Worm (Caenorhabditis elegans) whole organism, L3 larva: Measurements from ENCODE around the gene F56C9.10.
A peak's percentile ranks its signal among the peaks of the same experiment; 100 is the strongest.

Source experiments
- R02D3.7 ChIP-seq: fragments of 150-350 bp; optimal IDR thresholded peaks from 2 replicates; lab custom pipeline; 2014; ENCODE audit warnings: missing biosample characterization, missing genetic modification characterization
- ZK546.5 ChIP-seq: sonication (generic microtip); optimal IDR thresholded peaks from 2 replicates; lab custom pipeline; 2017; ENCODE audit warnings: missing biosample characterization, missing genetic modification characterization
- aly-2 ChIP-seq: fragments of 150-350 bp; optimal IDR thresholded peaks from 2 replicates; lab custom pipeline; 2014; ENCODE audit warnings: missing biosample characterization, missing genetic modification characterization
- ama-1 ChIP-seq: fragments of 150-350 bp; optimal IDR thresholded peaks from 2 replicates; lab custom pipeline; 2018
- ceh-16 ChIP-seq: sonication (generic microtip); optimal IDR thresholded peaks from 2 replicates; lab custom pipeline; 2017; ENCODE audit warnings: missing biosample characterization, missing genetic modification characterization
- ceh-82 ChIP-seq: fragments of 150-350 bp; optimal IDR thresholded peaks from 2 replicates; lab custom pipeline; 2014; ENCODE audit warnings: missing biosample characterization, missing genetic modification characterization
- ceh-9 ChIP-seq: sonication (generic microtip); optimal IDR thresholded peaks from 2 replicates; lab custom pipeline; 2018; ENCODE audit warnings: missing biosample characterization, missing genetic modification characterization
- egl-27 ChIP-seq: sonication (generic microtip); optimal IDR thresholded peaks from 4 replicates; lab custom pipeline; 2017; ENCODE audit warnings: missing biosample characterization, missing genetic modification reagents, missing genetic modification characterization
- elt-1 ChIP-seq: fragments of 150-350 bp; optimal IDR thresholded peaks from 2 replicates; lab custom pipeline; 2014; ENCODE audit warnings: missing biosample characterization, missing genetic modification characterization
- elt-2 ChIP-seq: sonication (generic microtip); optimal IDR thresholded peaks from 2 replicates; lab custom pipeline; 2016; ENCODE audit warnings: missing genetic modification reagents, mild to moderate bottlenecking, missing genetic modification characterization, missing compliant biosample characterization
- elt-3 ChIP-seq, 3 experiments: fragments of 150-350 bp in 1 of 3; sonication (generic microtip) in 2 of 3; optimal IDR thresholded peaks; 2 replicates in 2 of 3; 4 replicates in 1 of 3; lab custom pipeline; 2014 to 2017; ENCODE audit warnings: missing biosample characterization in 3 of 3, missing genetic modification characterization in 3 of 3
- fkh-10 ChIP-seq: sonication (generic microtip); optimal IDR thresholded peaks from 2 replicates; lab custom pipeline; 2017; ENCODE audit warnings: missing biosample characterization, missing genetic modification reagents, missing genetic modification characterization
- fkh-2 ChIP-seq: fragments of 150-350 bp; optimal IDR thresholded peaks from 2 replicates; lab custom pipeline; 2014; ENCODE audit warnings: missing biosample characterization, missing genetic modification reagents, missing genetic modification characterization
- jun-1 ChIP-seq: fragments of 150-350 bp; optimal IDR thresholded peaks from 2 replicates; lab custom pipeline; 2014; ENCODE audit warnings: missing biosample characterization, missing genetic modification reagents, missing genetic modification characterization
- lin-15B ChIP-seq: fragments of 150-350 bp; optimal IDR thresholded peaks from 2 replicates; lab custom pipeline; 2014; ENCODE audit warnings: missing biosample characterization, missing genetic modification characterization
- mdl-1 ChIP-seq: fragments of 150-350 bp; optimal IDR thresholded peaks from 2 replicates; lab custom pipeline; 2014; ENCODE audit warnings: missing biosample characterization, missing genetic modification characterization
- nfya-1 ChIP-seq: sonication (generic microtip); optimal IDR thresholded peaks from 2 replicates; lab custom pipeline; 2017; ENCODE audit warnings: missing genetic modification characterization, mild to moderate bottlenecking, missing compliant biosample characterization, antibody characterized with exemption, moderate library complexity; ENCODE audit not compliant: insufficient read depth
- nhr-11 ChIP-seq: fragments of 150-350 bp; optimal IDR thresholded peaks from 2 replicates; lab custom pipeline; 2014; ENCODE audit warnings: missing biosample characterization, missing genetic modification characterization
- nhr-23 ChIP-seq: fragments of 150-350 bp; optimal IDR thresholded peaks from 2 replicates; lab custom pipeline; 2014; ENCODE audit warnings: missing biosample characterization, missing genetic modification reagents, missing genetic modification characterization
- nhr-25 ChIP-seq: sonication (generic microtip); optimal IDR thresholded peaks from 2 replicates; lab custom pipeline; 2017; ENCODE audit warnings: missing biosample characterization, missing genetic modification characterization
- nhr-28 ChIP-seq: fragments of 150-350 bp; optimal IDR thresholded peaks from 2 replicates; lab custom pipeline; 2014; ENCODE audit warnings: missing biosample characterization, missing genetic modification characterization
- nhr-43 ChIP-seq: sonication (generic microtip); optimal IDR thresholded peaks from 2 replicates; lab custom pipeline; 2016; ENCODE audit warnings: mild to moderate bottlenecking, missing genetic modification characterization, missing compliant biosample characterization; ENCODE audit not compliant: poor library complexity, severe bottlenecking
- nhr-67 ChIP-seq: fragments of 150-350 bp; optimal IDR thresholded peaks from 2 replicates; lab custom pipeline; 2014; ENCODE audit warnings: missing biosample characterization, missing genetic modification characterization
- nhr-76 ChIP-seq: fragments of 150-350 bp; sonication (generic microtip); optimal IDR thresholded peaks from 5 replicates; lab custom pipeline; 2014; ENCODE audit warnings: missing biosample characterization, missing genetic modification characterization
- pha-4 ChIP-seq: fragments of 150-350 bp; optimal IDR thresholded peaks from 2 replicates; lab custom pipeline; 2014; ENCODE audit warnings: missing biosample characterization, missing genetic modification reagents, missing genetic modification characterization
- sea-2 ChIP-seq: fragments of 150-350 bp; sonication (generic microtip); optimal IDR thresholded peaks from 4 replicates; lab custom pipeline; 2014; ENCODE audit warnings: missing biosample characterization, missing genetic modification reagents, missing genetic modification characterization
- skn-1 ChIP-seq: fragments of 150-350 bp; optimal IDR thresholded peaks from 2 replicates; lab custom pipeline; 2014; ENCODE audit warnings: missing biosample characterization, missing genetic modification characterization
- tbx-2 ChIP-seq: sonication (generic microtip); optimal IDR thresholded peaks from 2 replicates; lab custom pipeline; 2016; ENCODE audit warnings: mild to moderate bottlenecking, missing genetic modification characterization, missing compliant biosample characterization
- unc-39 ChIP-seq: sonication (generic microtip); optimal IDR thresholded peaks from 4 replicates; lab custom pipeline; 2017; ENCODE audit warnings: missing biosample characterization, missing genetic modification characterization
- unc-62 ChIP-seq: fragments of 150-350 bp; sonication (generic microtip); optimal IDR thresholded peaks from 4 replicates; lab custom pipeline; 2014; ENCODE audit warnings: missing biosample characterization, missing genetic modification reagents, missing genetic modification characterization
- zag-1 ChIP-seq: fragments of 150-350 bp; optimal IDR thresholded peaks from 2 replicates; lab custom pipeline; 2014; ENCODE audit warnings: missing biosample characterization, missing genetic modification characterization

The F56C9.10 gene

ce11 chrIII:7287503-7287902 lies 47.6 kb downstream of the F56C9.10 start, which contains the start of gene ykt-6:
Gene ykt-6 (minus strand): TSS chrIII:7287603.
- TF ChIP-seq tbx-2 (tag; lab: Kevin White, UChicago) (no peak), jun-1 (tag; lab: Kevin White, UChicago) (no peak), fkh-2 (no peak), nhr-67 (tag; lab: Kevin White, UChicago) (no peak), nhr-11 (tag; lab: Kevin White, UChicago) (no peak), elt-2 (tag; lab: Kevin White, UChicago) (no peak), unc-62 (GFP tag; lab: Kevin White, UChicago) (no peak), nhr-43 (tag; lab: Kevin White, UChicago) (no peak), fkh-10 (no peak), zag-1 (tag; lab: Kevin White, UChicago) (no peak), lin-15B (tag; lab: Kevin White, UChicago) (no peak), pha-4 (no peak), aly-2 (tag; lab: Kevin White, UChicago) (no peak), ZK546.5 (tag; lab: Kevin White, UChicago) (no peak), nhr-23 (no peak), R02D3.7 (tag; lab: Kevin White, UChicago) (no peak), sea-2 (GFP tag; lab: Kevin White, UChicago) (no peak), ceh-16 (tag; lab: Kevin White, UChicago) (no peak), ceh-82 (tag; lab: Kevin White, UChicago) (no peak), egl-27 (tag; lab: Kevin White, UChicago) (no peak)

- TF ChIP-seq mdl-1 (tag; lab: Kevin White, UChicago) (no peak), fkh-2 (no peak), ama-1 (lab: Kevin White, UChicago) (no peak), nfya-1 (tag; lab: Kevin White, UChicago) (no peak), zag-1 (tag; lab: Kevin White, UChicago) (no peak), ceh-16 (tag; lab: Kevin White, UChicago) (no peak), unc-62 (GFP tag; lab: Kevin White, UChicago) (no peak), elt-1 (tag; lab: Kevin White, UChicago) (no peak), ceh-82 (tag; lab: Kevin White, UChicago) (no peak)
These were observed 49.3 kb downstream of the F56C9.10 start, which contains the start of gene pho-5 for ce11 chrIII:7285783-7286182. Gene pho-5 (minus strand): TSS chrIII:7285883.

- TF ChIP-seq nhr-28 (tag; lab: Kevin White, UChicago), result no peak
- TF ChIP-seq elt-3 (tag; optimal IDR thresholded peaks at IDR 0.05; lab: Kevin White, UChicago), result no peak
- peak; percentile 31 for TF ChIP-seq pha-4
- no peak for TF ChIP-seq jun-1 (tag; lab: Kevin White, UChicago)
- TF ChIP-seq ceh-9 (tag; lab: Kevin White, UChicago), result no peak
- no peak for TF ChIP-seq skn-1
- TF ChIP-seq ama-1 (lab: Kevin White, UChicago), result no peak
- TF ChIP-seq unc-62 (GFP tag; lab: Kevin White, UChicago), result no peak
- no peak for TF ChIP-seq nhr-25 (tag; lab: Kevin White, UChicago)
- peak; percentile 21 for TF ChIP-seq nfya-1 (tag; lab: Kevin White, UChicago)
- TF ChIP-seq R02D3.7 (tag; lab: Kevin White, UChicago), result peak; percentile 42
- no peak for TF ChIP-seq unc-39 (tag; lab: Kevin White, UChicago)
- TF ChIP-seq ZK546.5 (tag; lab: Kevin White, UChicago), result no peak
- TF ChIP-seq nhr-76, result no peak
- TF ChIP-seq aly-2 (tag; lab: Kevin White, UChicago), result no peak
- TF ChIP-seq, all 47 proteins: peak for 3
These were observed 53.9 kb downstream of the F56C9.10 start, which contains the start of gene B0361.3 for ce11 chrIII:7281179-7281578. Gene B0361.3 (plus strand): TSS chrIII:7281462.
